Fruit fly (Drosophila melanogaster) whole organism, embryonic: Measurements from ENCODE around the gene CG13272.

ENCODE experiments used
- Atf6 ChIP-seq: fragments of 200-800 bp; sonication (Bioruptor generic); IDR thresholded peaks from 2 replicates; pipeline ENCODE4 v1.3.6; 2022; ENCODE audit warnings: missing biosample characterization, missing genetic modification characterization
- Bteb2 ChIP-seq: fragments of 200-800 bp; sonication (Bioruptor generic); optimal IDR thresholded peaks from 2 replicates; lab custom pipeline; 2016; ENCODE audit warnings: missing biosample characterization, missing genetic modification characterization
- CG10543 ChIP-seq: fragments of 200-800 bp; sonication (Bioruptor generic); optimal IDR thresholded peaks from 3 replicates; lab custom pipeline; 2017; ENCODE audit warnings: missing biosample characterization, mild to moderate bottlenecking, missing genetic modification characterization, moderate library complexity
- CG11085 ChIP-seq: fragments of 200-800 bp; sonication (Bioruptor generic); IDR thresholded peaks from 2 replicates; pipeline ENCODE4 v1.3.6; 2022; ENCODE audit warnings: missing biosample characterization, missing genetic modification characterization
- CG12219 ChIP-seq: fragments of 200-800 bp; sonication (Bioruptor generic); optimal IDR thresholded peaks from 3 replicates; lab custom pipeline; 2018; ENCODE audit warnings: missing biosample characterization, mild to moderate bottlenecking, missing genetic modification characterization
- CG14050 ChIP-seq: fragments of 200-800 bp; sonication (Bioruptor generic); IDR thresholded peaks from 3 replicates; pipeline ENCODE4 v1.3.6; 2022; ENCODE audit warnings: missing biosample characterization, missing genetic modification characterization
- CG14860 ChIP-seq: fragments of 200-800 bp; sonication (Bioruptor generic); IDR thresholded peaks from 3 replicates; pipeline ENCODE4 v1.3.6; 2022; ENCODE audit warnings: missing biosample characterization, missing genetic modification characterization; ENCODE audit not compliant: partially characterized antibody
- CG1529 ChIP-seq: fragments of 200-800 bp; sonication (Bioruptor generic); optimal IDR thresholded peaks from 3 replicates; lab custom pipeline; 2018; ENCODE audit warnings: missing biosample characterization, missing genetic modification characterization
- CG18262 ChIP-seq: fragments of 200-800 bp; optimal IDR thresholded peaks from 3 replicates; lab custom pipeline; 2019; ENCODE audit warnings: missing biosample characterization, mild to moderate bottlenecking, missing genetic modification characterization, moderate library complexity
- CG3281 ChIP-seq: fragments of 200-800 bp; sonication (Bioruptor generic); optimal IDR thresholded peaks from 3 replicates; lab custom pipeline; 2017; ENCODE audit warnings: missing biosample characterization, mild to moderate bottlenecking, missing genetic modification characterization
- CG33213 ChIP-seq: fragments of 200-800 bp; sonication (Bioruptor generic); optimal IDR thresholded peaks from 3 replicates; lab custom pipeline; 2016; ENCODE audit warnings: missing biosample characterization, missing genetic modification characterization
- CG4730 ChIP-seq: fragments of 200-800 bp; sonication (Bioruptor generic); IDR thresholded peaks from 2 replicates; pipeline ENCODE4 v1.3.6; 2022; ENCODE audit warnings: missing biosample characterization, missing genetic modification characterization
- CG5245 ChIP-seq: fragments of 200-800 bp; sonication (Bioruptor generic); optimal IDR thresholded peaks from 3 replicates; lab custom pipeline; 2016; ENCODE audit warnings: missing biosample characterization, missing genetic modification characterization
- CG6765 ChIP-seq: fragments of 200-800 bp; sonication (Bioruptor generic); optimal IDR thresholded peaks from 3 replicates; lab custom pipeline; 2017; ENCODE audit warnings: missing biosample characterization, mild to moderate bottlenecking, missing genetic modification characterization
- CG6813 ChIP-seq: fragments of 200-800 bp; sonication (Bioruptor generic); optimal IDR thresholded peaks from 2 replicates; lab custom pipeline; 2017; ENCODE audit warnings: missing biosample characterization, missing genetic modification characterization, mild to moderate bottlenecking, moderate library complexity, missing genetic modification reagents
- Elba2 ChIP-seq: fragments of 200-800 bp; sonication (Bioruptor generic); optimal IDR thresholded peaks from 3 replicates; lab custom pipeline; 2016; ENCODE audit warnings: missing biosample characterization, missing genetic modification characterization
- Ets97D ChIP-seq: fragments of 200-800 bp; sonication (Bioruptor generic); optimal IDR thresholded peaks from 3 replicates; lab custom pipeline; 2016; ENCODE audit warnings: missing biosample characterization, missing genetic modification characterization
- Fer1 ChIP-seq: fragments of 200-800 bp; sonication (Bioruptor generic); optimal IDR thresholded peaks from 2 replicates; lab custom pipeline; 2017; ENCODE audit warnings: missing biosample characterization, mild to moderate bottlenecking, missing genetic modification characterization
- H15 ChIP-seq: fragments of 200-800 bp; sonication (Bioruptor generic); IDR thresholded peaks from 3 replicates; pipeline ENCODE4 v1.3.6; 2022; ENCODE audit warnings: missing biosample characterization, missing genetic modification characterization
- H2.0 ChIP-seq: fragments of 200-800 bp; sonication (Bioruptor generic); IDR thresholded peaks from 2 replicates; pipeline ENCODE4 v1.3.6; 2022; ENCODE audit warnings: missing biosample characterization, missing genetic modification characterization
- HLH3B ChIP-seq: fragments of 200-800 bp; sonication (Bioruptor generic); IDR thresholded peaks from 2 replicates; pipeline ENCODE4 v1.3.6; 2022; ENCODE audit warnings: missing biosample characterization, missing genetic modification characterization
- Hmx ChIP-seq: fragments of 200-800 bp; sonication (Bioruptor generic); optimal IDR thresholded peaks from 2 replicates; lab custom pipeline; 2016; ENCODE audit warnings: missing biosample characterization, missing genetic modification characterization
- Kr ChIP-seq: fragments of 200-800 bp; sonication (Bioruptor generic); optimal IDR thresholded peaks from 2 replicates; lab custom pipeline; 2017; ENCODE audit warnings: missing biosample characterization, mild to moderate bottlenecking, missing genetic modification characterization
- Lhr ChIP-seq: fragments of 200-800 bp; sonication (Bioruptor generic); optimal IDR thresholded peaks from 3 replicates; lab custom pipeline; 2017; ENCODE audit warnings: mild to moderate bottlenecking, missing biosample characterization, missing genetic modification reagents, missing genetic modification characterization
- Lim3 ChIP-seq: fragments of 200-800 bp; sonication (Bioruptor generic); IDR thresholded peaks from 2 replicates; pipeline ENCODE4 v1.3.6; 2022; ENCODE audit warnings: missing biosample characterization, missing genetic modification characterization
- MTF-1 ChIP-seq: fragments of 200-800 bp; sonication (Bioruptor generic); optimal IDR thresholded peaks from 2 replicates; lab custom pipeline; 2018; ENCODE audit warnings: missing biosample characterization, mild to moderate bottlenecking, missing genetic modification characterization, borderline replicate concordance
- NC2α ChIP-seq: fragments of 200-800 bp; sonication (Bioruptor generic); optimal IDR thresholded peaks from 2 replicates; lab custom pipeline; 2016; ENCODE audit warnings: missing biosample characterization, missing genetic modification characterization
- PHDP ChIP-seq: fragments of 200-800 bp; sonication (Bioruptor generic); optimal IDR thresholded peaks from 3 replicates; lab custom pipeline; 2018; ENCODE audit warnings: missing biosample characterization, mild to moderate bottlenecking, missing genetic modification characterization, moderate library complexity
- Stat92E ChIP-seq, 3 experiments: fragments of >200 bp in 2 of 3; fragments of 200-800 bp in 1 of 3; sonication (Bioruptor generic) in 1 of 3; optimal IDR thresholded peaks; 2 replicates each; lab custom pipeline; 2017 to 2019; ENCODE audit warnings: missing biosample characterization in 3 of 3, missing genetic modification characterization in 3 of 3, mild to moderate bottlenecking in 1 of 3, moderate library complexity in 1 of 3
- TFAM ChIP-seq: fragments of 200-800 bp; sonication (Bioruptor generic); optimal IDR thresholded peaks from 2 replicates; lab custom pipeline; 2017; ENCODE audit warnings: missing biosample characterization, missing genetic modification characterization, inconsistent platforms
- aop ChIP-seq: fragments of 200-800 bp; sonication (Bioruptor generic); IDR thresholded peaks from 2 replicates; pipeline ENCODE4 v1.3.6; 2022; ENCODE audit warnings: missing biosample characterization, missing genetic modification characterization
- bigmax ChIP-seq: fragments of 200-800 bp; sonication (Bioruptor generic); optimal IDR thresholded peaks from 2 replicates; lab custom pipeline; 2018; ENCODE audit warnings: missing biosample characterization, mild to moderate bottlenecking, missing genetic modification characterization
- btn ChIP-seq: fragments of 200-800 bp; sonication (Bioruptor generic); optimal IDR thresholded peaks from 2 replicates; lab custom pipeline; 2016; ENCODE audit warnings: missing biosample characterization, missing genetic modification characterization
- danr ChIP-seq: fragments of 200-800 bp; sonication (Bioruptor generic); IDR thresholded peaks from 2 replicates; pipeline ENCODE4 v1.3.6; 2022; ENCODE audit warnings: missing biosample characterization, missing genetic modification characterization
- dimm ChIP-seq: fragments of 200-800 bp; sonication (Bioruptor generic); IDR thresholded peaks from 2 replicates; pipeline ENCODE4 v1.3.6; 2022; ENCODE audit warnings: missing biosample characterization, missing genetic modification characterization
- emc ChIP-seq: fragments of 200-800 bp; sonication (Bioruptor generic); optimal IDR thresholded peaks from 2 replicates; lab custom pipeline; 2016; ENCODE audit warnings: missing biosample characterization, missing genetic modification characterization
- ham ChIP-seq: fragments of 200-800 bp; sonication (Bioruptor generic); IDR thresholded peaks from 2 replicates; pipeline ENCODE4 v1.3.6; 2022; ENCODE audit warnings: missing biosample characterization, missing genetic modification characterization
- jing ChIP-seq: fragments of 200-800 bp; sonication (Bioruptor generic); optimal IDR thresholded peaks from 2 replicates; lab custom pipeline; 2018; ENCODE audit warnings: missing biosample characterization, mild to moderate bottlenecking, missing genetic modification characterization
- jumu ChIP-seq: fragments of 200-800 bp; sonication (Bioruptor generic); optimal IDR thresholded peaks from 3 replicates; lab custom pipeline; 2016; ENCODE audit warnings: missing biosample characterization, missing genetic modification characterization
- mam ChIP-seq: fragments of 200-800 bp; sonication (Bioruptor generic); optimal IDR thresholded peaks from 3 replicates; lab custom pipeline; 2016; ENCODE audit warnings: missing biosample characterization, missing genetic modification characterization
- nau ChIP-seq: fragments of 200-800 bp; sonication (Bioruptor generic); optimal IDR thresholded peaks from 3 replicates; lab custom pipeline; 2017; ENCODE audit warnings: missing biosample characterization, mild to moderate bottlenecking, missing genetic modification characterization, missing genetic modification reagents
- onecut ChIP-seq: fragments of 200-800 bp; sonication (Bioruptor generic); IDR thresholded peaks from 2 replicates; pipeline ENCODE4 v1.3.6; 2022; ENCODE audit warnings: missing biosample characterization, missing genetic modification characterization
- repo ChIP-seq: fragments of 200-800 bp; sonication (Bioruptor generic); optimal IDR thresholded peaks from 2 replicates; lab custom pipeline; 2016; ENCODE audit warnings: missing biosample characterization, missing genetic modification characterization
- run ChIP-seq: fragments of 200-800 bp; sonication (Bioruptor generic); optimal IDR thresholded peaks from 3 replicates; lab custom pipeline; 2018; ENCODE audit warnings: missing biosample characterization, mild to moderate bottlenecking, missing genetic modification characterization
- sens ChIP-seq: fragments of 200-800 bp; sonication (Bioruptor generic); peaks from one replicate; lab custom pipeline; 2016; ENCODE audit warnings: missing biosample characterization, missing genetic modification characterization
- slp2 ChIP-seq: fragments of 200-800 bp; sonication (Bioruptor generic); optimal IDR thresholded peaks from 2 replicates; lab custom pipeline; 2016; ENCODE audit warnings: missing biosample characterization, missing genetic modification characterization
- tgo ChIP-seq: fragments of 200-800 bp; sonication (Bioruptor generic); IDR thresholded peaks from 3 replicates; pipeline ENCODE4 v1.3.6; 2022; ENCODE audit warnings: missing biosample characterization, missing genetic modification characterization
- vfl ChIP-seq: fragments of 200-800 bp; sonication (Bioruptor generic); optimal IDR thresholded peaks from 2 replicates; lab custom pipeline; 2016; ENCODE audit warnings: missing biosample characterization, missing genetic modification characterization
- z ChIP-seq: fragments of 200-800 bp; sonication (Bioruptor generic); IDR thresholded peaks from 3 replicates; pipeline ENCODE4 v1.3.6; 2022; ENCODE audit warnings: missing biosample characterization, missing genetic modification characterization
- zfh2 ChIP-seq: fragments of 200-800 bp; sonication (Bioruptor generic); optimal IDR thresholded peaks from 2 replicates; lab custom pipeline; 2016; ENCODE audit warnings: missing biosample characterization, missing genetic modification characterization

CG13272 gene

DNA sequence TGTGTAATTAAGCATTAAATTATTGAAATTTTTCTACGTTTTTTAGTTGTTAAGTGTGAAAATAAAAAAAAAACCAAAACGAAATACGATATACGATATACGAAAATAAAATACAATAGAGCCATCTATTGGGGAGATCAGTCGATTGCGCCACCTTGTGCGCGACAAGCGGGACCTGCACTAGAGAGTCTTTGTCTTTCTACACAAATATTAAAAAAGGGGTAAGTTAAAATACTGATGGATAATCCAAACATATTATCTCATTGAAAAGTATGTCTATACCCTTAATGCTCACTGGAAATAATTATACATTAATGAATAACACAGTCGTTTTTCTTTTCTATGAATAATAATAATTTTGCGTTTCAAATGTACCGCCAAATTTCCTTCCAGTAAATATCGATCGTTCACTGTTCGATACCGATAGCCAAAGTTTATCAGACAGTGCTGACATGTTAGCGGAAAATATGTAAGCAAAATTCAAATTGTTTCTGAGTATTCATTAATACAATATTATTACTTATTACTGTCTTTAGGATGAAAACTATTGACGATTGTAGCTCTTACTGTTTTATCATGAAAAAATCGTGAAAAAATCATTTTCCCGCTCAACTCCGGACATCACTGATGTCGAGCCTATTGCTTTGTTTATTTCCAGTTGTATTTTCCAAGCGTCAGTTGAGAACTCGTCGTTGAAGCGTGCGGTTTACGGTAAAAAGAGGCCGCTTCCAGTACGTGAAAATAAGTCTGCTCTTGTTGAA lies 11.5 kb downstream of the CG13272 start, which contains the start of gene mdy (continued):
- peak; percentile 47 for TF ChIP-seq Bteb2
- TF ChIP-seq nau (GFP tag; lab: Kevin White, UChicago): no peak
- TF ChIP-seq CG33213 (GFP tag; lab: Kevin White, UChicago): peak; percentile 29
- peak; percentile 62 for TF ChIP-seq vfl (GFP tag; lab: Kevin White, UChicago)
- no peak for TF ChIP-seq CG1529 (GFP tag; lab: Kevin White, UChicago)
- peak; percentile 6 for TF ChIP-seq NC2α (GFP tag; lab: Kevin White, UChicago)
- TF ChIP-seq CG5245 (GFP tag; lab: Kevin White, UChicago): peak; percentile 32
- TF ChIP-seq MTF-1 (GFP tag; lab: Kevin White, UChicago): peak; percentile 31
- peak; percentile 68 for TF ChIP-seq CG18262 (tag; lab: Kevin White, UChicago)
- no peak for TF ChIP-seq emc
- TF ChIP-seq PHDP (tag; lab: Kevin White, UChicago): peak; percentile 58
- TF ChIP-seq CG10543 (GFP tag; lab: Kevin White, UChicago): no peak
- peak; percentile 59; the same call in 1 of the 2 replicates for TF ChIP-seq Atf6 (GFP tag; lab: Robert Waterston, UW)
- TF ChIP-seq CG4730: peak; percentile 30; the same call in 1 of the 2 replicates
- no peak; the same call in 1 of the 2 replicates for TF ChIP-seq CG11085
- peak; percentile 26; the same call in 1 of the 3 replicates for TF ChIP-seq CG14050
- TF ChIP-seq H2.0 (GFP tag; lab: Robert Waterston, UW): peak; percentile 62
- TF ChIP-seq z (GFP tag; lab: Robert Waterston, UW): no peak
- peak; percentile 30 for TF ChIP-seq slp2
- TF ChIP-seq Stat92E (GFP tag; optimal IDR thresholded peaks at IDR 0.05; lab: Kevin White, UChicago): peak in 1 of 3 experiments; percentile 83
- TF ChIP-seq Elba2 (GFP tag; lab: Kevin White, UChicago): peak; percentile 36
- TF ChIP-seq Kr (GFP tag; lab: Kevin White, UChicago): peak; percentile 97
- peak; percentile 79 for TF ChIP-seq Lhr (GFP tag; lab: Kevin White, UChicago)
- peak; percentile 44 for TF ChIP-seq HLH3B
- TF ChIP-seq danr: 0 out of 2 replicates have a peak, but pooled peaks have one; percentile 6
- peak; percentile 22 for TF ChIP-seq repo (GFP tag; lab: Kevin White, UChicago)
- no peak for TF ChIP-seq CG12219 (GFP tag; lab: Kevin White, UChicago)
- peak; percentile 33 for TF ChIP-seq mam (GFP tag; lab: Kevin White, UChicago)
- TF ChIP-seq Fer1 (GFP tag; lab: Kevin White, UChicago): no peak
- TF ChIP-seq sens (GFP tag; lab: Kevin White, UChicago): peak; percentile 92
- peak; percentile 52; the same call in 1 of the 3 replicates for TF ChIP-seq CG14860 (GFP tag; lab: Robert Waterston, UW)
- peak; percentile 8 for TF ChIP-seq jumu (GFP tag; lab: Kevin White, UChicago)
- TF ChIP-seq zfh2 (GFP tag; lab: Kevin White, UChicago): peak; percentile 41
- TF ChIP-seq aop (GFP tag; lab: Robert Waterston, UW): no peak
- no peak for TF ChIP-seq CG6813 (GFP tag; lab: Kevin White, UChicago)
- TF ChIP-seq CG6765 (GFP tag; lab: Kevin White, UChicago): peak; percentile 30
- peak; percentile 33 for TF ChIP-seq CG3281 (GFP tag; lab: Kevin White, UChicago)
- TF ChIP-seq tgo: peak; percentile 53
- peak; percentile 52 for TF ChIP-seq onecut
- no peak for TF ChIP-seq TFAM (GFP tag; lab: Kevin White, UChicago)
- TF ChIP-seq bigmax (GFP tag; lab: Kevin White, UChicago): no peak
- TF ChIP-seq Ets97D (GFP tag; lab: Kevin White, UChicago): peak; percentile 45
- TF ChIP-seq btn (GFP tag; lab: Kevin White, UChicago): no peak
- no peak for TF ChIP-seq jing (GFP tag; lab: Kevin White, UChicago)
- TF ChIP-seq run (tag; lab: Kevin White, UChicago): no peak
- no peak for TF ChIP-seq dimm
- no peak for TF ChIP-seq ham (GFP tag; lab: Robert Waterston, UW)
- peak; percentile 36; the same call in 1 of the 3 replicates for TF ChIP-seq H15 (GFP tag; lab: Robert Waterston, UW)
- TF ChIP-seq Hmx (GFP tag; lab: Kevin White, UChicago): no peak
- TF ChIP-seq Lim3 (GFP tag; lab: Robert Waterston, UW): no peak
